Worm (Caenorhabditis elegans) whole organism, mixed stage, embryonic: ENCODE data around the gene php-3.

Experiments used
- M03D4.4 ChIP-seq: sonication (generic microtip); optimal IDR thresholded peaks from 2 replicates; lab custom pipeline; 2017; ENCODE audit warnings: mild to moderate bottlenecking, missing genetic modification characterization, missing compliant biosample characterization
- bed-3 ChIP-seq: fragments of 200-800 bp; sonication (Bioruptor generic); optimal IDR thresholded peaks from 3 replicates; lab custom pipeline; 2018; ENCODE audit warnings: mild to moderate bottlenecking, missing genetic modification characterization, moderate library complexity, missing compliant biosample characterization
- blmp-1 ChIP-seq: fragments of 150-350 bp; optimal IDR thresholded peaks from 2 replicates; lab custom pipeline; 2014; ENCODE audit warnings: missing biosample characterization, missing genetic modification characterization
- ceh-39 ChIP-seq: fragments of 150-350 bp; optimal IDR thresholded peaks from 2 replicates; lab custom pipeline; 2014; ENCODE audit warnings: missing biosample characterization, missing genetic modification characterization
- ceh-43 ChIP-seq: fragments of 200-800 bp; sonication (Bioruptor generic); optimal IDR thresholded peaks from 2 replicates; lab custom pipeline; 2018; ENCODE audit warnings: mild to moderate bottlenecking, missing genetic modification characterization, moderate library complexity, missing compliant biosample characterization
- ceh-83 ChIP-seq: fragments of 200-800 bp; sonication (Bioruptor generic); optimal IDR thresholded peaks from 2 replicates; lab custom pipeline; 2018; ENCODE audit warnings: mild to moderate bottlenecking, missing genetic modification characterization, missing compliant biosample characterization
- drap-1 ChIP-seq: fragments of 200-800 bp; sonication (Bioruptor generic); optimal IDR thresholded peaks from 3 replicates; lab custom pipeline; 2018; ENCODE audit warnings: mild to moderate bottlenecking, missing genetic modification characterization, missing compliant biosample characterization
- elt-1 ChIP-seq: sonication (generic microtip); optimal IDR thresholded peaks from 2 replicates; lab custom pipeline; 2017; ENCODE audit warnings: missing genetic modification characterization, mild to moderate bottlenecking, missing compliant biosample characterization, antibody characterized with exemption, moderate library complexity, borderline replicate concordance; ENCODE audit not compliant: insufficient read depth
- elt-3 ChIP-seq: fragments of 150-350 bp; optimal IDR thresholded peaks from 2 replicates; lab custom pipeline; 2014; ENCODE audit warnings: missing biosample characterization, missing genetic modification characterization
- flh-1 ChIP-seq: fragments of 200-800 bp; sonication (Bioruptor generic); optimal IDR thresholded peaks from 2 replicates; lab custom pipeline; 2018; ENCODE audit warnings: mild to moderate bottlenecking, missing genetic modification characterization, moderate library complexity, missing compliant biosample characterization
- ham-2 ChIP-seq: fragments of 200-800 bp; sonication (Bioruptor generic); optimal IDR thresholded peaks from 2 replicates; lab custom pipeline; 2018; ENCODE audit warnings: mild to moderate bottlenecking, missing genetic modification characterization, missing compliant biosample characterization
- hlh-1 ChIP-seq: fragments of 150-350 bp; optimal IDR thresholded peaks from 2 replicates; lab custom pipeline; 2014; ENCODE audit warnings: missing biosample characterization, missing genetic modification reagents, missing genetic modification characterization
- mep-1 ChIP-seq: fragments of 150-350 bp; optimal IDR thresholded peaks from 2 replicates; lab custom pipeline; 2017; ENCODE audit warnings: missing biosample characterization, missing genetic modification reagents, missing genetic modification characterization, inconsistent platforms
- nhr-12 ChIP-seq: fragments of 150-350 bp; optimal IDR thresholded peaks from 2 replicates; lab custom pipeline; 2014; ENCODE audit warnings: missing biosample characterization, missing genetic modification characterization
- nhr-237 ChIP-seq: fragments of 150-350 bp; optimal IDR thresholded peaks from 2 replicates; lab custom pipeline; 2014; ENCODE audit warnings: missing biosample characterization, missing genetic modification characterization
- nhr-76 ChIP-seq: sonication (generic microtip); optimal IDR thresholded peaks from 2 replicates; lab custom pipeline; 2017; ENCODE audit warnings: missing biosample characterization, missing genetic modification characterization
- pha-4 ChIP-seq: fragments of 150-350 bp; optimal IDR thresholded peaks from 2 replicates; lab custom pipeline; 2018; ENCODE audit warnings: missing biosample characterization, missing genetic modification reagents, missing genetic modification characterization
- sem-2 ChIP-seq: fragments of 200-800 bp; sonication (Bioruptor generic); optimal IDR thresholded peaks from 2 replicates; lab custom pipeline; 2018; ENCODE audit warnings: mild to moderate bottlenecking, missing genetic modification characterization, missing compliant biosample characterization
- sptf-1 ChIP-seq: sonication (generic microtip); optimal IDR thresholded peaks from 2 replicates; lab custom pipeline; 2017; ENCODE audit warnings: mild to moderate bottlenecking, missing genetic modification characterization, moderate library complexity, missing compliant biosample characterization
- tbx-8 ChIP-seq: fragments of 200-800 bp; sonication (Bioruptor generic); optimal IDR thresholded peaks from 2 replicates; lab custom pipeline; 2018; ENCODE audit warnings: mild to moderate bottlenecking, missing genetic modification characterization, moderate library complexity, missing compliant biosample characterization
- unc-120 ChIP-seq: sonication (generic microtip); optimal IDR thresholded peaks from 2 replicates; lab custom pipeline; 2017; ENCODE audit warnings: missing genetic modification characterization, missing compliant biosample characterization; ENCODE audit not compliant: poor library complexity, severe bottlenecking
- unc-39 ChIP-seq: fragments of 150-350 bp; optimal IDR thresholded peaks from 2 replicates; lab custom pipeline; 2014; ENCODE audit warnings: missing biosample characterization, missing genetic modification characterization
- unc-62 ChIP-seq: fragments of 150-350 bp; optimal IDR thresholded peaks from 2 replicates; lab custom pipeline; 2014; ENCODE audit warnings: missing biosample characterization, missing genetic modification reagents, missing genetic modification characterization

Gene php-3

DNA sequence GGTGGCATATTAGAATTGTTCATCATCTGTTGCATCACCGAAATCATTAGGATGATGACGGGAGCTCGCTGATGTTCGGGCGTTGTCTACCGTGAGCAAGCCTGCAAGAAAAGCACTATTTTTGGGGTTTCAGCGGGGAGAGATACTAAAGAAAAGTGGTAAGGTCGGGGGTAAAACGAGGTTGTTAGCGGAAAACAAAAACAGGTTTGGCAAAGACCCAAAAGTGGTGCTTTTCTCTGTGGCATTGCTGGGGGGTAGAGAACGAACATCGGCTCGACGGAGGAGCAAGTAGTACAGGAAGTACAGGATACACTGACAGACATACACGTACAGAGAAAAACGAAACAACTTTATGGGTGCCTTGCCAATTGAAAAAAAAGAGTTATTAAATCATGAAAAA is at the start of gene php-3:
php-3 (minus strand) TSS at position 101 of the 400 bp plus-strand sequence.
- TF ChIP-seq pha-4 (tag; lab: Kevin White, UChicago) (no peak), sem-2 (GFP tag; lab: Kevin White, UChicago) (no peak)

DNA sequence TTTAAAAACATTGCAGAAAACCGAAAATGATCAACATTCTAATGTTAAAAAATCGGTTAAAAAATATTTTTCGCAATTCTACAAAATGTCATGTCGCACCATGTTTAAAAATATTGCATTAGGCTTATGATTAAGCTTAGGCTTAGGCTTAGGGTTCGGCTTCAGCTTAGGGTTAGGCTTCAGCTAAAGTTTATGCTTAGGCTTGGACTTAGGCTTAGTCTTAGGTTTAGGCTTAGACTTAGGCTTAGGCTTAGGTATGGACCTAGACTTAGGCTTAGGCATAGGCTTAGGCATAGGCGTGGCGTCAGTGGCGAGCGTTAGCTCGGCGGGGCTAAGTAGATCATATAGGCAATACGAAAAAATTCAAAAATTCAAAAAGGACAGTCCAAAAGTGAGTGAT is 47.0 kb upstream of the php-3 start:
- TF ChIP-seq blmp-1 (tag; lab: Kevin White, UChicago) = no peak
- peak; percentile 23 for TF ChIP-seq ham-2 (GFP tag; lab: Kevin White, UChicago)

DNA sequence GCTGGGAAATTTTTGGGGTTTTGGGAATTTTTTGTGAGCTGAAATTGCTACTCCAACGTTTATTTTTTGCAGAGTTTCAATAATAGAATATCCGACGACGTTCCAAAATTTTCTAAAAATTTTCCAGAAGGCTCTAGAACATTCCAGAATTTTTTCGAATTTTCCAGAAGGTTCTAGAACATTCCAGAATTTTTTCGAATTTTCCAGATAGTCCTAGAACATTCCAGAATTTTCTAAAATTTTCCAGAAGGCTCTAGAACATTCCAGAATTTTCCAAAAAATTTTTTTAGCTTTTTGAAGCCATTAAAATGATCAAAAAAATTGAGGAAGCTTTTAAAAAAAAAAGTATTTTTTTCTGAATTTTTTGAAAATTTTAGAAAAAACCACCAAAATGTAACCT is 46.1 kb upstream of the php-3 start:
- TF ChIP-seq elt-3 (no peak), elt-1 (tag; lab: Kevin White, UChicago) (no peak), nhr-12 (tag; lab: Kevin White, UChicago) (no peak), tbx-8 (GFP tag; lab: Kevin White, UChicago) (no peak)

DNA sequence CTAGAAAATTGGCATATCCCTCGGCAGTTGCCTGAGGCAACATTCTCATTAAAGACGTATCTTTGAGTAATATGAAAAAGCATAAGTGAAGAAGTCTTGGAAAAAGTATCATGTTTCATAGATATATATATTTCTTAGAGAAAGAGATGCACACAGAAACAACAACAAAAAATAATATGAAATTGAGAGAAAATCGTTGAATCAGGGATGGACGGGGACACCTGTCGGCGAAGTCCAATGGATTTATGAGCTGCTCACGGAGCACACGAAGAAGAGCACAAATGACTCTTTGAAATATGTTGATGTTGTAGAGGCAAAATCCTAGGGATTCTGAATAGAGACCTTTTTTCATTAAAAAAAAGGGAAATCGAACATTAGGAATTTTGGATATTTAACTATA is 43.8 kb upstream of the php-3 start:
- no peak for TF ChIP-seq ceh-83 (GFP tag; lab: Kevin White, UChicago)
- no peak for TF ChIP-seq nhr-12 (tag; lab: Kevin White, UChicago)
- TF ChIP-seq hlh-1 = peak; percentile 77
- no peak for TF ChIP-seq mep-1 (tag; lab: Kevin White, UChicago)
- peak; percentile 55 for TF ChIP-seq unc-62
- no peak for TF ChIP-seq pha-4 (tag; lab: Kevin White, UChicago)

DNA sequence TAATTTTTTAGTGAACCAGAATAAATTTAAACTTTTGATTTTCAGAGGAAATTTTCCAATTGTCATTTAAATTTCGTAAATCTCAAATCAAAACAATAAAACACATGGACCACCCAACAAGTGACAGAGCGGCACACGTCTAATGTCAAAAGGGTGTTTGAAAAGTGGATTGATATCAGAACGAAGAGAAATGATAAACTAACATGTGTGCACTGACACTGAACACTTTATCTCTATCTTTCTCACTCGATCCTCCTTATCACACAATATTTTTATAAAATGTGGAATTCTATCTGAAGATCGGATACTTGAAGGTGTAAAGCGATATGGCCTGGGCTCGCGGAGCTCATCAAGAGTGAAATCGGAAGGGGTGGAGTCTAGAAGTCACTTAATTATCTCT is 42.3 kb upstream of the php-3 start:
- peak; percentile 57 for TF ChIP-seq unc-62
- no peak for TF ChIP-seq drap-1 (GFP tag; lab: Kevin White, UChicago)
- peak; percentile 40 for TF ChIP-seq hlh-1

DNA sequence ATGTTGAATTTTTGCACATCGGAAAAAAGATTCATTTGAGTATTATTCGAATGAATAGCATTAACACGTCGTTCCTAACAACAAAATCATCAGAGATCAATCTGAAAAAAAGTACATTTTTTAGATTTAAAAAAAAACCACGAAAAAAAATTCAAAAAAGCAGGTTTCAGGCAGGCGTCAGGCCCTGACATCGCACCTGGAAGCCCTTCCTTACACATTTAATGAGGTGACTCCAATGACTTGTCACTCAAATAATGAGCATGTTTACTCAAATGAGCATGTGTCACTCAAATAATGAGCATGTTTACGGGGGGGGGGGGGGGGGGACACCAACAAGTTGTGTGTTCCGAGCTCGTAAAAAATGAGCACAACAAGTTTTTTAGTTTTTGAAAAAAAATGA is 41.0 kb upstream of the php-3 start, which contains the start of gene lron-12:
lron-12 (minus strand) TSS at position 101 of the 400 bp plus-strand sequence.
- TF ChIP-seq sem-2 (GFP tag; lab: Kevin White, UChicago) = no peak
- no peak for TF ChIP-seq tbx-8 (GFP tag; lab: Kevin White, UChicago)
- TF ChIP-seq ceh-43 = no peak
- no peak for TF ChIP-seq ceh-39 (tag; lab: Kevin White, UChicago)
- no peak for TF ChIP-seq hlh-1
- TF ChIP-seq ceh-83 (GFP tag; lab: Kevin White, UChicago) = no peak
- no peak for TF ChIP-seq M03D4.4 (tag; lab: Kevin White, UChicago)
- TF ChIP-seq nhr-237 (tag; lab: Kevin White, UChicago) = no peak
- no peak for TF ChIP-seq unc-39 (tag; lab: Kevin White, UChicago)

DNA sequence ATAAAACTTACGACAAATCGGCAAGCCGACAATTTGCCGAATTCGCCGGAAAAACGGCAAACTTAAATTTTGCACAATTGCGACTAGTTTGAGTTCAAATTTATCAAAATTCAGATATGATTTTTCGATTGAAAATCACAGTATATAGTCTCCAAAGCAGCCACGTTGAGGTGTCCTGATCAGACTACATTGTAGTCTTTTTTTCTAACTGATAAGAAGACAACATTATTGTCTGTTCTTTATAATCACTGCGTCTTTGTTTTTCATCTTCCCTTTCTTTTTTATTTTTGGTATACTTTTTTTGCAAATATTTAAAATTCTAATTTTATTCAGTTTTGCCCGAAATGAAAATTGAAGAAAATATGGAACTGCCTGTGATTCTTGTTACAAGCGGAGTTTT is 30.1 kb upstream of the php-3 start, which contains the start of the genes cest-12 and lonp-2:
cest-12 (minus strand) TSS at position 101 of the 400 bp plus-strand sequence.
lonp-2 (plus strand) TSS at position 334 of the 400 bp plus-strand sequence.
- no peak for TF ChIP-seq unc-39 (tag; lab: Kevin White, UChicago)
- no peak for TF ChIP-seq ceh-43
- no peak for TF ChIP-seq ham-2 (GFP tag; lab: Kevin White, UChicago)
- no peak for TF ChIP-seq bed-3 (GFP tag; lab: Kevin White, UChicago)
- TF ChIP-seq ceh-83 (GFP tag; lab: Kevin White, UChicago) = no peak
- no peak for TF ChIP-seq tbx-8 (GFP tag; lab: Kevin White, UChicago)
- no peak for TF ChIP-seq nhr-76 (tag; lab: Kevin White, UChicago)
- no peak for TF ChIP-seq pha-4 (tag; lab: Kevin White, UChicago)
- no peak for TF ChIP-seq sem-2 (GFP tag; lab: Kevin White, UChicago)
- no peak for TF ChIP-seq nhr-12 (tag; lab: Kevin White, UChicago)
- TF ChIP-seq elt-3 = no peak
- TF ChIP-seq flh-1 = no peak
- TF ChIP-seq sptf-1 = no peak
- TF ChIP-seq unc-120 (tag; lab: Kevin White, UChicago) = no peak
- no peak for TF ChIP-seq hlh-1
- TF ChIP-seq drap-1 (GFP tag; lab: Kevin White, UChicago) = no peak
- TF ChIP-seq, all 35 proteins: peak for 0
